Fruit fly (Drosophila melanogaster) whole organism, embryonic: ENCODE results near the gene 5-HT2B.

ENCODE experiments used
- Abd-B ChIP-seq: fragments of 200-800 bp; sonication (Bioruptor generic); optimal IDR thresholded peaks from 2 replicates; lab custom pipeline; 2018; ENCODE audit warnings: missing biosample characterization, mild to moderate bottlenecking, missing genetic modification characterization, moderate library complexity
- Aef1 ChIP-seq: fragments of 200-800 bp; sonication (Bioruptor generic); IDR thresholded peaks from 3 replicates; pipeline ENCODE4 v1.3.6; 2022; ENCODE audit warnings: missing biosample characterization, missing genetic modification characterization
- Awh ChIP-seq: fragments of 200-800 bp; sonication (Bioruptor generic); IDR thresholded peaks from 2 replicates; pipeline ENCODE4, ENCODE4 v1.3.6; 2022; ENCODE audit warnings: missing biosample characterization, missing genetic modification characterization
- BEAF-32 ChIP-seq: fragments of 200-800 bp; sonication (Bioruptor generic); optimal IDR thresholded peaks from 3 replicates; lab custom pipeline; 2017; ENCODE audit warnings: missing biosample characterization, missing genetic modification characterization, mild to moderate bottlenecking, moderate library complexity, missing genetic modification reagents
- CG1024 ChIP-seq: fragments of 200-800 bp; sonication (Bioruptor generic); IDR thresholded peaks from 2 replicates; pipeline ENCODE4 v1.3.6; 2022; ENCODE audit warnings: missing biosample characterization, missing genetic modification characterization
- CG11723 ChIP-seq: fragments of 200-800 bp; sonication (Bioruptor generic); optimal IDR thresholded peaks from 2 replicates; lab custom pipeline; 2017; ENCODE audit warnings: missing biosample characterization, mild to moderate bottlenecking, missing genetic modification characterization
- CG12155 ChIP-seq: fragments of 200-800 bp; sonication (Bioruptor generic); optimal IDR thresholded peaks from 3 replicates; lab custom pipeline; 2016; ENCODE audit warnings: missing biosample characterization, missing genetic modification characterization
- CG12659 ChIP-seq: fragments of 200-800 bp; sonication (Bioruptor generic); optimal IDR thresholded peaks from 3 replicates; lab custom pipeline; 2017; ENCODE audit warnings: mild to moderate bottlenecking, missing biosample characterization, missing genetic modification reagents, missing genetic modification characterization
- CG15479 ChIP-seq: fragments of 200-800 bp; sonication (Bioruptor generic); optimal IDR thresholded peaks from 3 replicates; lab custom pipeline; 2019; ENCODE audit warnings: missing biosample characterization, mild to moderate bottlenecking, missing genetic modification characterization, moderate library complexity
- CG15514 ChIP-seq: fragments of 200-800 bp; sonication (Bioruptor generic); optimal IDR thresholded peaks from 3 replicates; lab custom pipeline; 2017; ENCODE audit warnings: missing biosample characterization, missing genetic modification characterization, mild to moderate bottlenecking, moderate library complexity, missing genetic modification reagents
- CG16813 ChIP-seq: fragments of 200-800 bp; sonication (Bioruptor generic); IDR thresholded peaks from 3 replicates; pipeline ENCODE4 v1.3.6; 2022; ENCODE audit warnings: missing biosample characterization, missing genetic modification characterization; ENCODE audit not compliant: partially characterized antibody
- CG17186 ChIP-seq: fragments of 200-800 bp; sonication (Bioruptor generic); optimal IDR thresholded peaks from 3 replicates; lab custom pipeline; 2017; ENCODE audit warnings: missing biosample characterization, missing genetic modification reagents, missing genetic modification characterization
- CG2129 ChIP-seq: fragments of 200-800 bp; sonication (Bioruptor generic); IDR thresholded peaks from 2 replicates; pipeline ENCODE4 v1.3.6; 2022; ENCODE audit warnings: missing biosample characterization, missing genetic modification characterization; ENCODE audit not compliant: partially characterized antibody
- CG30020 ChIP-seq: fragments of 200-800 bp; optimal IDR thresholded peaks from 2 replicates; lab custom pipeline; 2019; ENCODE audit warnings: missing biosample characterization, mild to moderate bottlenecking, missing genetic modification characterization, moderate library complexity
- CG30403 ChIP-seq: fragments of 200-800 bp; sonication (Bioruptor generic); optimal IDR thresholded peaks from 3 replicates; lab custom pipeline; 2016; ENCODE audit warnings: missing biosample characterization, missing genetic modification characterization
- CG32532 ChIP-seq: fragments of 200-800 bp; sonication (Bioruptor generic); IDR thresholded peaks from 2 replicates; pipeline ENCODE4 v1.3.6; 2022; ENCODE audit warnings: missing biosample characterization, missing genetic modification characterization
- CG3847 ChIP-seq: fragments of 200-800 bp; sonication (Bioruptor generic); IDR thresholded peaks from 2 replicates; pipeline ENCODE4 v1.3.6; 2022; ENCODE audit warnings: missing biosample characterization, missing genetic modification characterization
- CG3995 ChIP-seq: fragments of 200-800 bp; sonication (Bioruptor generic); optimal IDR thresholded peaks from 3 replicates; lab custom pipeline; 2016; ENCODE audit warnings: missing biosample characterization, missing genetic modification characterization
- CG6689 ChIP-seq: fragments of 200-800 bp; sonication (Bioruptor generic); IDR thresholded peaks from 2 replicates; pipeline ENCODE4 v1.3.6; 2022; ENCODE audit warnings: missing biosample characterization, missing genetic modification characterization
- CG6791 ChIP-seq: fragments of 200-800 bp; sonication (Bioruptor generic); IDR thresholded peaks from 3 replicates; pipeline ENCODE4 v1.3.6; 2022; ENCODE audit warnings: missing biosample characterization, missing genetic modification characterization; ENCODE audit not compliant: partially characterized antibody
- CG8089 ChIP-seq: fragments of 200-800 bp; sonication (Bioruptor generic); optimal IDR thresholded peaks from 3 replicates; lab custom pipeline; 2016; ENCODE audit warnings: missing biosample characterization, missing genetic modification characterization
- CG9932 ChIP-seq: fragments of 200-800 bp; sonication (Bioruptor generic); IDR thresholded peaks from 2 replicates; pipeline ENCODE4 v1.3.6; 2022; ENCODE audit warnings: missing biosample characterization, missing genetic modification characterization
- Deaf1 ChIP-seq: fragments of 200-800 bp; optimal IDR thresholded peaks from 3 replicates; lab custom pipeline; 2019; ENCODE audit warnings: missing biosample characterization, mild to moderate bottlenecking, missing genetic modification characterization, moderate library complexity
- Fer2 ChIP-seq: fragments of 200-800 bp; sonication (Bioruptor generic); optimal IDR thresholded peaks from 2 replicates; lab custom pipeline; 2018; ENCODE audit warnings: missing biosample characterization, mild to moderate bottlenecking, missing genetic modification characterization, moderate library complexity
- GATAe ChIP-seq: fragments of 200-800 bp; sonication (Bioruptor generic); conservative IDR thresholded peaks from 2 replicates; pipeline ENCODE4 v1.3.6; 2022; ENCODE audit warnings: missing biosample characterization, missing genetic modification characterization
- HmgZ ChIP-seq: fragments of 200-800 bp; sonication (Bioruptor generic); optimal IDR thresholded peaks from 2 replicates; lab custom pipeline; 2018; ENCODE audit warnings: missing biosample characterization, mild to moderate bottlenecking, missing genetic modification characterization
- Jarid2 ChIP-seq: fragments of 200-800 bp; sonication (Bioruptor generic); optimal IDR thresholded peaks from 3 replicates; lab custom pipeline; 2017; ENCODE audit warnings: mild to moderate bottlenecking, missing biosample characterization, missing genetic modification reagents, missing genetic modification characterization
- Lhr ChIP-seq: fragments of 200-800 bp; sonication (Bioruptor generic); optimal IDR thresholded peaks from 3 replicates; lab custom pipeline; 2017; ENCODE audit warnings: mild to moderate bottlenecking, missing biosample characterization, missing genetic modification reagents, missing genetic modification characterization
- MBD-R2 ChIP-seq: fragments of 200-800 bp; sonication (Bioruptor generic); IDR thresholded peaks from 2 replicates; pipeline ENCODE4 v1.3.6; 2022; ENCODE audit warnings: missing biosample characterization, missing genetic modification characterization
- Max ChIP-seq: fragments of 200-800 bp; sonication (Bioruptor generic); optimal IDR thresholded peaks from 2 replicates; lab custom pipeline; 2016; ENCODE audit warnings: missing biosample characterization, mild to moderate bottlenecking, missing genetic modification characterization
- Nf-YA ChIP-seq: fragments of 200-800 bp; sonication (Bioruptor generic); IDR thresholded peaks from 2 replicates; pipeline ENCODE4 v1.3.6; 2022; ENCODE audit warnings: missing biosample characterization, missing genetic modification characterization
- Pdp1 ChIP-seq, 2 experiments: fragments of 200-800 bp; sonication (Bioruptor generic); optimal IDR thresholded peaks; 3 replicates each; lab custom pipeline; 2016; ENCODE audit warnings: missing biosample characterization in 2 of 2, missing genetic modification characterization in 2 of 2, mild to moderate bottlenecking in 1 of 2, moderate library complexity in 1 of 2
- Six4 ChIP-seq: fragments of 200-800 bp; sonication (Bioruptor generic); optimal IDR thresholded peaks from 2 replicates; lab custom pipeline; 2016; ENCODE audit warnings: missing biosample characterization, missing genetic modification characterization
- Sry-δ ChIP-seq: fragments of 200-800 bp; sonication (Bioruptor generic); optimal IDR thresholded peaks from 2 replicates; lab custom pipeline; 2016; ENCODE audit warnings: missing biosample characterization, missing genetic modification characterization
- ap ChIP-seq: fragments of 200-800 bp; sonication (Bioruptor generic); IDR thresholded peaks from 2 replicates; pipeline ENCODE4 v1.3.6; 2022; ENCODE audit warnings: missing biosample characterization, missing genetic modification characterization
- cas ChIP-seq: fragments of 200-800 bp; sonication (Bioruptor generic); IDR thresholded peaks from 2 replicates; pipeline ENCODE4 v1.3.6; 2022; ENCODE audit warnings: missing biosample characterization, missing genetic modification characterization
- dan ChIP-seq: fragments of 200-800 bp; sonication (Bioruptor generic); IDR thresholded peaks from 2 replicates; pipeline ENCODE4 v1.3.6; 2022; ENCODE audit warnings: missing biosample characterization, missing genetic modification characterization
- dati ChIP-seq: fragments of 200-800 bp; sonication (Bioruptor generic); IDR thresholded peaks from 2 replicates; pipeline ENCODE4 v1.3.6; 2022; ENCODE audit warnings: missing biosample characterization, missing genetic modification characterization
- ind ChIP-seq: fragments of 200-800 bp; sonication (Bioruptor generic); optimal IDR thresholded peaks from 3 replicates; lab custom pipeline; 2016; ENCODE audit warnings: missing biosample characterization, missing genetic modification characterization
- kay ChIP-seq: fragments of 200-800 bp; sonication (Bioruptor generic); optimal IDR thresholded peaks from 2 replicates; lab custom pipeline; 2016; ENCODE audit warnings: missing biosample characterization, missing genetic modification characterization
- knrl ChIP-seq: fragments of 200-800 bp; sonication (Bioruptor generic); IDR thresholded peaks from 3 replicates; pipeline ENCODE4 v1.3.6; 2022; ENCODE audit warnings: missing biosample characterization, missing genetic modification characterization; ENCODE audit not compliant: partially characterized antibody
- pho ChIP-seq: fragments of 200-800 bp; sonication (Bioruptor generic); optimal IDR thresholded peaks from 2 replicates; lab custom pipeline; 2016; ENCODE audit warnings: missing biosample characterization, missing genetic modification characterization
- phol ChIP-seq: fragments of 200-800 bp; sonication (Bioruptor generic); optimal IDR thresholded peaks from 3 replicates; lab custom pipeline; 2018; ENCODE audit warnings: missing biosample characterization, mild to moderate bottlenecking, missing genetic modification characterization, moderate library complexity
- row ChIP-seq: fragments of 200-800 bp; sonication (Bioruptor generic); IDR thresholded peaks from 3 replicates; pipeline ENCODE4 v1.3.6; 2022; ENCODE audit warnings: missing biosample characterization, missing genetic modification characterization
- schlank ChIP-seq: fragments of 200-800 bp; sonication (Bioruptor generic); optimal IDR thresholded peaks from 2 replicates; lab custom pipeline; 2018; ENCODE audit warnings: missing biosample characterization, mild to moderate bottlenecking, missing genetic modification characterization
- tup ChIP-seq: fragments of 200-800 bp; sonication (Bioruptor generic); optimal IDR thresholded peaks from 2 replicates; lab custom pipeline; 2016; ENCODE audit warnings: missing biosample characterization, mild to moderate bottlenecking, missing genetic modification characterization, moderate library complexity
- unc-4 ChIP-seq: fragments of 200-800 bp; sonication (Bioruptor generic); IDR thresholded peaks from 2 replicates; pipeline ENCODE4 v1.3.6; 2022; ENCODE audit warnings: missing biosample characterization, missing genetic modification characterization; ENCODE audit not compliant: partially characterized antibody
- vvl ChIP-seq: fragments of 200-800 bp; sonication (Bioruptor generic); IDR thresholded peaks from 2 replicates; pipeline ENCODE4 v1.3.6; 2022; ENCODE audit warnings: missing biosample characterization, missing genetic modification characterization
- wek ChIP-seq: fragments of 200-800 bp; sonication (Bioruptor generic); optimal IDR thresholded peaks from 3 replicates; lab custom pipeline; 2018; ENCODE audit warnings: missing biosample characterization, mild to moderate bottlenecking, missing genetic modification characterization, moderate library complexity
- z ChIP-seq: fragments of 200-800 bp; sonication (Bioruptor generic); IDR thresholded peaks from 3 replicates; pipeline ENCODE4 v1.3.6; 2022; ENCODE audit warnings: missing biosample characterization, missing genetic modification characterization

The 5-HT2B gene

dm6 chr3R:8562484-8562886 lies 15.5 kb upstream of the 5-HT2B start, which contains the start of the genes mRpS18A and CG31460 (continued):
- TF ChIP-seq ap (GFP tag; lab: Robert Waterston, UW), result no peak
- no peak for TF ChIP-seq CG17186 (GFP tag; lab: Kevin White, UChicago)
- TF ChIP-seq Fer2, result no peak
- no peak for TF ChIP-seq CG1024 (GFP tag; lab: Robert Waterston, UW)
- peak; percentile 57 for TF ChIP-seq CG16813 (GFP tag; lab: Robert Waterston, UW)
- peak; percentile 28 for TF ChIP-seq HmgZ
- no peak for TF ChIP-seq tup (GFP tag; lab: Kevin White, UChicago)
- TF ChIP-seq MBD-R2 (GFP tag; lab: Robert Waterston, UW), result peak; percentile 49; the same call in 1 of the 2 replicates
- TF ChIP-seq CG30020, result peak; percentile 14
- peak; percentile 81 for TF ChIP-seq CG3995 (GFP tag; lab: Kevin White, UChicago)
- no peak for TF ChIP-seq z (GFP tag; lab: Robert Waterston, UW)
- TF ChIP-seq pho (GFP tag; lab: Kevin White, UChicago), result no peak
- peak; percentile 59; the same call in 1 of the 2 replicates for TF ChIP-seq vvl (GFP tag; lab: Robert Waterston, UW)
- TF ChIP-seq Jarid2 (GFP tag; lab: Kevin White, UChicago), result no peak
- TF ChIP-seq GATAe, result no peak
- 0 out of 2 replicates have a peak, but pooled peaks have one; percentile 17 for TF ChIP-seq CG6689 (GFP tag; lab: Robert Waterston, UW)
- peak; percentile 64 for TF ChIP-seq phol (tag; lab: Kevin White, UChicago)
- peak; percentile 37 for TF ChIP-seq Lhr (GFP tag; lab: Kevin White, UChicago)
- peak; percentile 6 for TF ChIP-seq wek (GFP tag; lab: Kevin White, UChicago)
- TF ChIP-seq kay (GFP tag; lab: Kevin White, UChicago), result no peak
- 0 out of 2 replicates have a peak, but pooled peaks have one; percentile 8 for TF ChIP-seq CG3847 (GFP tag; lab: Robert Waterston, UW)
- TF ChIP-seq CG12155 (GFP tag; lab: Kevin White, UChicago), result peak; percentile 5
- TF ChIP-seq Abd-B (GFP tag; lab: Kevin White, UChicago), result peak; percentile 30
- no peak for TF ChIP-seq Deaf1 (tag; lab: Kevin White, UChicago)
- peak; percentile 65 for TF ChIP-seq row (GFP tag; lab: Robert Waterston, UW)
- TF ChIP-seq CG15514 (GFP tag; lab: Kevin White, UChicago), result peak; percentile 5
- TF ChIP-seq cas, result no peak
- no peak for TF ChIP-seq CG8089 (GFP tag; lab: Kevin White, UChicago)
- TF ChIP-seq CG9932 (GFP tag; lab: Robert Waterston, UW), result peak; percentile 26; the same call in 1 of the 2 replicates
- TF ChIP-seq dati (GFP tag; lab: Robert Waterston, UW), result no peak
- TF ChIP-seq CG32532 (GFP tag; lab: Robert Waterston, UW), result peak; percentile 13; the same call in 1 of the 2 replicates
- no peak for TF ChIP-seq schlank (tag; lab: Kevin White, UChicago)
- TF ChIP-seq Nf-YA (GFP tag; lab: Robert Waterston, UW), result no peak
- no peak for TF ChIP-seq CG11723 (GFP tag; lab: Kevin White, UChicago)
- TF ChIP-seq Six4 (GFP tag; lab: Kevin White, UChicago), result no peak
- no peak for TF ChIP-seq Pdp1 (GFP tag; optimal IDR thresholded peaks at IDR 0.05; lab: Kevin White, UChicago)
- TF ChIP-seq BEAF-32 (GFP tag; lab: Kevin White, UChicago), result peak; percentile 81
- TF ChIP-seq CG30403 (GFP tag; lab: Kevin White, UChicago), result peak; percentile 10
- 0 out of 3 replicates have a peak, but pooled peaks have one; percentile 14 for TF ChIP-seq Aef1 (GFP tag; lab: Robert Waterston, UW)
- TF ChIP-seq CG6791, result peak; percentile 34; the same call in 1 of the 3 replicates
- no peak for TF ChIP-seq Awh (GFP tag; lab: Robert Waterston, UW)
- TF ChIP-seq unc-4 (GFP tag; lab: Robert Waterston, UW), result peak; percentile 76
- no peak for TF ChIP-seq dan (GFP tag; lab: Robert Waterston, UW)
- no peak for TF ChIP-seq CG15479 (GFP tag; lab: Kevin White, UChicago)
- TF ChIP-seq ind (GFP tag; lab: Kevin White, UChicago), result peak; percentile 12
- peak; percentile 59; the same call in 1 of the 2 replicates for TF ChIP-seq CG2129 (GFP tag; lab: Robert Waterston, UW)
- TF ChIP-seq Max, result no peak
- peak; percentile 67 for TF ChIP-seq Sry-δ (GFP tag; lab: Kevin White, UChicago)
- TF ChIP-seq knrl (GFP tag; lab: Robert Waterston, UW), result peak; percentile 71
- peak; percentile 35 for TF ChIP-seq CG12659 (GFP tag; lab: Kevin White, UChicago)
